Worm (Caenorhabditis elegans): ENCODE results near the gene F11C1.4.

Gene F11C1.4

DNA sequence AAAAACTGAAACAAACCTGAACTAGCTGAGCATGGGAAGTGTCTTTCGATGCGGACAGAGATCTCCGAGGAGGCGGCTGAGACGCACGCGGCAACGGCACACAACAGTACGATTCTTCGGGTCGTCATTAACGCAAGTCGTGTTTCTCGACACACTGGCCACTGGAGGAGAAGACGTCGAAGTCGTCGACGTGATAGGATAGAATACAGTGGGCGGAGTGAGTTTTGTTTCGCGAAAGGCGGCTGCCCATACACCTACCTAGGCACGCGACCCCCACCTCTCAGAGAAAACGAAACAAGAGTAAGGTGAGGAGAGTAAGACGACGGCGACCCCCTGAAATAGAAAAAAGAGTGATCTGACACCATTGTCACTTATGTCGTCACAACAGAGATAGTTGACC lies 42.1 kb upstream of the F11C1.4 start, which contains the start of gene gmap-1 (continued):
- TF ChIP-seq daf-16 (GFP tag; optimal IDR thresholded peaks at IDR 0.05) (no peak), daf-16 (tag; optimal IDR thresholded peaks at IDR 0.05) (no peak), R02D3.7 (tag; optimal IDR thresholded peaks at IDR 0.05) (no peak), nhr-77 (tag; optimal IDR thresholded peaks at IDR 0.05) (no peak), hlh-11 (tag; optimal IDR thresholded peaks at IDR 0.05) (peak; percentile 43), ceh-82 (tag; optimal IDR thresholded peaks at IDR 0.05) (no peak), nhr-41 (GFP tag; IDR thresholded peaks at IDR 0.05) (no peak)

- TF ChIP-seq ceh-82 (tag; optimal IDR thresholded peaks at IDR 0.05) (no peak), F49E8.2 (tag; optimal IDR thresholded peaks at IDR 0.05; ENCODE audit: borderline replicate concordance) (no peak), madf-5 (GFP tag; IDR thresholded peaks at IDR 0.05) (no peak), aly-2 (tag; optimal IDR thresholded peaks at IDR 0.05) (no peak), zag-1 (tag; optimal IDR thresholded peaks at IDR 0.05) (no peak), set-16 (GFP tag; IDR thresholded peaks at IDR 0.05) (no peak), tag-97 (GFP tag; IDR thresholded peaks at IDR 0.05) (no peak), hmg-1.1 (GFP tag; IDR thresholded peaks at IDR 0.05) (no peak), zip-11 (GFP tag; IDR thresholded peaks at IDR 0.05) (no peak), ztf-7 (tag; optimal IDR thresholded peaks at IDR 0.05) (no peak), vab-7 (GFP tag; IDR thresholded peaks at IDR 0.05) (no peak), Y105C5A.15 (GFP tag; IDR thresholded peaks at IDR 0.05) (no peak), lin-1 (GFP tag; IDR thresholded peaks at IDR 0.05) (no peak), ceh-44 (GFP tag; IDR thresholded peaks at IDR 0.05) (no peak), saeg-2 (GFP tag; IDR thresholded peaks at IDR 0.05) (no peak), hlh-30 (tag; optimal IDR thresholded peaks at IDR 0.05; ENCODE audit: insufficient read depth) (no peak), ztf-11 (tag; optimal IDR thresholded peaks at IDR 0.05) (no peak), dmd-9 (GFP tag; IDR thresholded peaks at IDR 0.05) (no peak)
These were observed 41.2 kb upstream of the F11C1.4 start for ce11 chrX:12935694-12936093.

ce11 chrX:12937521-12937920 lies 39.4 kb upstream of the F11C1.4 start:
- TF ChIP-seq pha-4 (GFP tag; IDR thresholded peaks at IDR 0.05) (peak; percentile 48; the same call in 1 of the 2 replicates), pha-4 (tag; optimal IDR thresholded peaks at IDR 0.05) (no peak), T20F7.1 (GFP tag; optimal IDR thresholded peaks at IDR 0.05) (no peak), lir-3 (tag; optimal IDR thresholded peaks at IDR 0.05) (no peak), nhr-11 (tag; optimal IDR thresholded peaks at IDR 0.05) (no peak), dpl-1 (GFP tag; optimal IDR thresholded peaks at IDR 0.05) (no peak), ama-1 (optimal IDR thresholded peaks at IDR 0.05) (no peak), snpc-4 (tag; optimal IDR thresholded peaks at IDR 0.05) (no peak), saeg-2 (GFP tag; IDR thresholded peaks at IDR 0.05) (no peak), ces-1 (GFP tag; optimal IDR thresholded peaks at IDR 0.05) (no peak), ZK337.2 (GFP tag; IDR thresholded peaks at IDR 0.05) (no peak), tag-97 (GFP tag; IDR thresholded peaks at IDR 0.05) (no peak), hlh-30 (tag; optimal IDR thresholded peaks at IDR 0.05; ENCODE audit: insufficient read depth) (no peak), dmd-6 (GFP tag; IDR thresholded peaks at IDR 0.05) (no peak), aly-2 (tag; optimal IDR thresholded peaks at IDR 0.05) (no peak), lin-15B (tag; optimal IDR thresholded peaks at IDR 0.05) (no peak), ztf-7 (tag; optimal IDR thresholded peaks at IDR 0.05) (no peak), gei-8 (GFP tag; optimal IDR thresholded peaks at IDR 0.05) (peak; percentile 36), dmd-9 (GFP tag; IDR thresholded peaks at IDR 0.05) (no peak), ceh-44 (GFP tag; IDR thresholded peaks at IDR 0.05) (no peak), F49E8.2 (tag; optimal IDR thresholded peaks at IDR 0.05; ENCODE audit: borderline replicate concordance) (no peak), F37D6.2 (tag; optimal IDR thresholded peaks at IDR 0.05) (no peak), egl-27 (tag; optimal IDR thresholded peaks at IDR 0.05) (no peak), ztf-11 (tag; optimal IDR thresholded peaks at IDR 0.05) (no peak), spr-3 (GFP tag; optimal IDR thresholded peaks at IDR 0.05) (no peak), Y75B8A.6 (GFP tag; IDR thresholded peaks at IDR 0.05) (no peak), zip-11 (GFP tag; IDR thresholded peaks at IDR 0.05) (no peak), mes-2 (tag; optimal IDR thresholded peaks at IDR 0.05; ENCODE audit: poor library complexity, severe bottlenecking) (peak; percentile 12), daf-19 (GFP tag; conservative IDR thresholded peaks at IDR 0.05) (no peak), nhr-25 (tag; optimal IDR thresholded peaks at IDR 0.05; ENCODE audit: borderline replicate concordance, insufficient read depth) (no peak), zag-1 (tag; optimal IDR thresholded peaks at IDR 0.05) (no peak), mxl-2 (GFP tag; conservative IDR thresholded peaks at IDR 0.05) (no peak), madf-9 (GFP tag; conservative IDR thresholded peaks at IDR 0.05) (0 out of 2 replicates have a peak, but pooled peaks have one; percentile 19), lin-13 (GFP tag; optimal IDR thresholded peaks at IDR 0.05) (no peak), hlh-11 (tag; optimal IDR thresholded peaks at IDR 0.05) (no peak), ceh-82 (tag; optimal IDR thresholded peaks at IDR 0.05) (no peak)
